Fruit fly (Drosophila melanogaster) whole organism, embryonic: ENCODE data around the gene Caf1-55.

Source experiments
- Bteb2 ChIP-seq: fragments of 200-800 bp; sonication (Bioruptor generic); optimal IDR thresholded peaks from 2 replicates; lab custom pipeline; 2016; ENCODE audit warnings: missing biosample characterization, missing genetic modification characterization
- CG10654 ChIP-seq: fragments of 200-800 bp; sonication (Bioruptor generic); optimal IDR thresholded peaks from 2 replicates; lab custom pipeline; 2016; ENCODE audit warnings: missing biosample characterization, missing genetic modification characterization
- CG10959 ChIP-seq: fragments of 200-800 bp; sonication (Bioruptor generic); IDR thresholded peaks from 2 replicates; pipeline ENCODE4 v1.3.6; 2022; ENCODE audit warnings: missing biosample characterization, missing genetic modification characterization
- CG11560 ChIP-seq: fragments of 200-800 bp; sonication (Bioruptor generic); IDR thresholded peaks from 3 replicates; pipeline ENCODE4 v1.3.6; 2022; ENCODE audit warnings: missing biosample characterization, missing genetic modification characterization
- CG11695 ChIP-seq: fragments of 200-800 bp; sonication (Bioruptor generic); IDR thresholded peaks from 3 replicates; pipeline ENCODE4 v1.3.6; 2022; ENCODE audit warnings: missing biosample characterization, missing genetic modification characterization
- CG11723 ChIP-seq: fragments of 200-800 bp; sonication (Bioruptor generic); optimal IDR thresholded peaks from 2 replicates; lab custom pipeline; 2017; ENCODE audit warnings: missing biosample characterization, mild to moderate bottlenecking, missing genetic modification characterization
- CG1529 ChIP-seq: fragments of 200-800 bp; sonication (Bioruptor generic); optimal IDR thresholded peaks from 3 replicates; lab custom pipeline; 2018; ENCODE audit warnings: missing biosample characterization, missing genetic modification characterization
- CG15479 ChIP-seq: fragments of 200-800 bp; sonication (Bioruptor generic); optimal IDR thresholded peaks from 3 replicates; lab custom pipeline; 2019; ENCODE audit warnings: missing biosample characterization, mild to moderate bottlenecking, missing genetic modification characterization, moderate library complexity
- CG15514 ChIP-seq: fragments of 200-800 bp; sonication (Bioruptor generic); optimal IDR thresholded peaks from 3 replicates; lab custom pipeline; 2017; ENCODE audit warnings: missing biosample characterization, missing genetic modification characterization, mild to moderate bottlenecking, moderate library complexity, missing genetic modification reagents
- CG16813 ChIP-seq: fragments of 200-800 bp; sonication (Bioruptor generic); IDR thresholded peaks from 3 replicates; pipeline ENCODE4 v1.3.6; 2022; ENCODE audit warnings: missing biosample characterization, missing genetic modification characterization; ENCODE audit not compliant: partially characterized antibody
- CG17568 ChIP-seq: fragments of 200-800 bp; sonication (Bioruptor generic); optimal IDR thresholded peaks from 2 replicates; lab custom pipeline; 2018; ENCODE audit warnings: missing biosample characterization, mild to moderate bottlenecking, missing genetic modification characterization, moderate library complexity
- CG2116 ChIP-seq: fragments of 200-800 bp; sonication (Bioruptor generic); optimal IDR thresholded peaks from 3 replicates; lab custom pipeline; 2018; ENCODE audit warnings: missing biosample characterization, mild to moderate bottlenecking, missing genetic modification characterization
- CG2202 ChIP-seq: fragments of 200-800 bp; sonication (Bioruptor generic); optimal IDR thresholded peaks from 2 replicates; lab custom pipeline; 2018; ENCODE audit warnings: missing biosample characterization, mild to moderate bottlenecking, missing genetic modification characterization
- CG30403 ChIP-seq: fragments of 200-800 bp; sonication (Bioruptor generic); optimal IDR thresholded peaks from 3 replicates; lab custom pipeline; 2016; ENCODE audit warnings: missing biosample characterization, missing genetic modification characterization
- CG3163 ChIP-seq: fragments of 200-800 bp; sonication (Bioruptor generic); optimal IDR thresholded peaks from 3 replicates; lab custom pipeline; 2016; ENCODE audit warnings: missing biosample characterization, missing genetic modification characterization
- CG4360 ChIP-seq: fragments of 200-800 bp; sonication (Bioruptor generic); IDR thresholded peaks from 2 replicates; pipeline ENCODE4 v1.3.6; 2022; ENCODE audit warnings: missing biosample characterization, missing genetic modification characterization
- CG5953 ChIP-seq: fragments of 200-800 bp; sonication (Bioruptor generic); IDR thresholded peaks from 2 replicates; pipeline ENCODE4 v1.3.6; 2022; ENCODE audit warnings: missing biosample characterization, missing genetic modification characterization
- CG6175 ChIP-seq: fragments of 200-800 bp; sonication (Bioruptor generic); IDR thresholded peaks from 3 replicates; pipeline ENCODE4 v1.3.6; 2022; ENCODE audit warnings: missing biosample characterization, missing genetic modification characterization
- CG8478 ChIP-seq: fragments of >200 bp; optimal IDR thresholded peaks from 2 replicates; lab custom pipeline; 2018
- CoRest ChIP-seq: fragments of 200-800 bp; sonication (Bioruptor generic); optimal IDR thresholded peaks from 3 replicates; lab custom pipeline; 2018; ENCODE audit warnings: missing biosample characterization, mild to moderate bottlenecking, missing genetic modification characterization, moderate library complexity
- Dbx ChIP-seq: fragments of 200-800 bp; sonication (Bioruptor generic); IDR thresholded peaks from 3 replicates; pipeline ENCODE4 v1.3.6; 2022; ENCODE audit warnings: missing biosample characterization, missing genetic modification characterization
- Drgx ChIP-seq: fragments of 200-800 bp; sonication (Bioruptor generic); IDR thresholded peaks from 2 replicates; pipeline ENCODE4 v1.3.6; 2022; ENCODE audit warnings: missing biosample characterization, missing genetic modification characterization
- HmgD ChIP-seq: fragments of 200-800 bp; sonication (Bioruptor generic); optimal IDR thresholded peaks from 3 replicates; lab custom pipeline; 2016; ENCODE audit warnings: missing biosample characterization, missing genetic modification characterization
- Hr39 ChIP-seq: fragments of >200 bp; optimal IDR thresholded peaks from 2 replicates; lab custom pipeline; 2017
- Hr78 ChIP-seq, 2 experiments: fragments of 200-800 bp in 1 of 2; fragments of >200 bp in 1 of 2; sonication (Bioruptor generic) in 1 of 2; optimal IDR thresholded peaks; 2 replicates each; lab custom pipeline; 2017 to 2019; ENCODE audit warnings: missing biosample characterization in 2 of 2, missing genetic modification characterization in 2 of 2, mild to moderate bottlenecking in 1 of 2, moderate library complexity in 1 of 2
- Lim3 ChIP-seq: fragments of 200-800 bp; sonication (Bioruptor generic); IDR thresholded peaks from 2 replicates; pipeline ENCODE4 v1.3.6; 2022; ENCODE audit warnings: missing biosample characterization, missing genetic modification characterization
- NC2α ChIP-seq: fragments of 200-800 bp; sonication (Bioruptor generic); optimal IDR thresholded peaks from 2 replicates; lab custom pipeline; 2016; ENCODE audit warnings: missing biosample characterization, missing genetic modification characterization
- Oli ChIP-seq: fragments of 200-800 bp; sonication (Bioruptor generic); optimal IDR thresholded peaks from 2 replicates; lab custom pipeline; 2018; ENCODE audit warnings: missing biosample characterization, mild to moderate bottlenecking, missing genetic modification characterization, moderate library complexity
- Ravus ChIP-seq: fragments of 200-800 bp; sonication (Bioruptor generic); IDR thresholded peaks from 2 replicates; pipeline ENCODE4 v1.3.6; 2022; ENCODE audit warnings: missing biosample characterization, missing genetic modification characterization
- Ssrp ChIP-seq: fragments of 200-800 bp; sonication (Bioruptor generic); optimal IDR thresholded peaks from 2 replicates; lab custom pipeline; 2018; ENCODE audit warnings: missing biosample characterization, mild to moderate bottlenecking, missing genetic modification characterization, moderate library complexity
- bsh ChIP-seq, 2 experiments: fragments of 200-800 bp; sonication (Bioruptor generic); optimal IDR thresholded peaks; 2 replicates each; lab custom pipeline; 2017 to 2018; ENCODE audit warnings: mild to moderate bottlenecking in 2 of 2, missing biosample characterization in 2 of 2, missing genetic modification characterization in 2 of 2, moderate library complexity in 1 of 2
- chif ChIP-seq, 2 experiments: fragments of 200-800 bp; sonication (Bioruptor generic); optimal IDR thresholded peaks; 3 replicates each; lab custom pipeline; 2016; ENCODE audit warnings: missing biosample characterization in 2 of 2, missing genetic modification characterization in 2 of 2
- cwo ChIP-seq: fragments of 200-800 bp; sonication (Bioruptor generic); optimal IDR thresholded peaks from 3 replicates; lab custom pipeline; 2017; ENCODE audit warnings: missing biosample characterization, missing genetic modification characterization, mild to moderate bottlenecking, moderate library complexity, missing genetic modification reagents
- emc ChIP-seq: fragments of 200-800 bp; sonication (Bioruptor generic); optimal IDR thresholded peaks from 2 replicates; lab custom pipeline; 2016; ENCODE audit warnings: missing biosample characterization, missing genetic modification characterization
- gsb-n ChIP-seq: fragments of 200-800 bp; sonication (Bioruptor generic); optimal IDR thresholded peaks from 3 replicates; lab custom pipeline; 2018; ENCODE audit warnings: missing biosample characterization, mild to moderate bottlenecking, missing genetic modification characterization
- h ChIP-seq: fragments of >200 bp; optimal IDR thresholded peaks from 2 replicates; lab custom pipeline; 2017
- ken ChIP-seq: fragments of 200-800 bp; sonication (Bioruptor generic); IDR thresholded peaks from 3 replicates; pipeline ENCODE4 v1.3.6; 2022; ENCODE audit warnings: missing biosample characterization, missing genetic modification characterization
- luna ChIP-seq: fragments of 200-800 bp; sonication (Bioruptor generic); optimal IDR thresholded peaks from 2 replicates; lab custom pipeline; 2016; ENCODE audit warnings: missing biosample characterization, missing genetic modification characterization
- org-1 ChIP-seq: fragments of 200-800 bp; sonication (Bioruptor generic); optimal IDR thresholded peaks from 2 replicates; lab custom pipeline; 2017; ENCODE audit warnings: missing biosample characterization, missing genetic modification characterization
- pb ChIP-seq: fragments of 200-800 bp; sonication (Bioruptor generic); optimal IDR thresholded peaks from 3 replicates; lab custom pipeline; 2016; ENCODE audit warnings: missing biosample characterization, missing genetic modification characterization
- sc ChIP-seq, 3 experiments: fragments of >200 bp in 2 of 3; fragments of 200-800 bp in 1 of 3; sonication (Bioruptor generic) in 1 of 3; optimal IDR thresholded peaks; 2 replicates in 2 of 3; 3 replicates in 1 of 3; lab custom pipeline; 2017; ENCODE audit warnings: mild to moderate bottlenecking in 1 of 3, missing biosample characterization in 1 of 3, missing genetic modification characterization in 1 of 3, missing genetic modification reagents in 1 of 3
- tna ChIP-seq: fragments of 200-800 bp; sonication (Bioruptor generic); IDR thresholded peaks from 2 replicates; pipeline ENCODE4 v1.3.6; 2022; ENCODE audit warnings: missing biosample characterization, missing genetic modification characterization; ENCODE audit not compliant: partially characterized antibody
- toy ChIP-seq: fragments of 200-800 bp; sonication (Bioruptor generic); IDR thresholded peaks from 2 replicates; pipeline ENCODE4 v1.3.6; 2022; ENCODE audit warnings: missing biosample characterization, missing genetic modification characterization
- ttk ChIP-seq: fragments of 200-800 bp; sonication (Bioruptor generic); IDR thresholded peaks from 2 replicates; pipeline ENCODE4 v2.1.2; 2022; ENCODE audit warnings: missing biosample characterization, missing genetic modification characterization

Gene Caf1-55

dm6 chr3R:15206273-15206672 lies 19.1 kb upstream of the Caf1-55 start, which contains the start of gene Spn88Ea (continued):
- TF ChIP-seq sc (optimal IDR thresholded peaks at IDR 0.05; lab: Kevin White, UChicago) (no peak), sc (GFP tag; optimal IDR thresholded peaks at IDR 0.05; lab: Kevin White, UChicago) (no peak), CG11723 (no peak), CG15514 (GFP tag; lab: Kevin White, UChicago) (peak; percentile 60), pb (GFP tag; lab: Kevin White, UChicago) (no peak), gsb-n (tag; lab: Kevin White, UChicago) (no peak), luna (GFP tag; lab: Kevin White, UChicago) (no peak), CG4360 (GFP tag; lab: Robert Waterston, UW) (no peak), chif (GFP tag; optimal IDR thresholded peaks at IDR 0.05; lab: Kevin White, UChicago) (no peak), CG3163 (no peak), CG11560 (tag; lab: Robert Waterston, UW) (no peak), CG15479 (GFP tag; lab: Kevin White, UChicago) (no peak), CG6175 (GFP tag; lab: Robert Waterston, UW) (no peak), CG17568 (GFP tag; lab: Kevin White, UChicago) (no peak), bsh (GFP tag; optimal IDR thresholded peaks at IDR 0.05; lab: Kevin White, UChicago) (no peak), HmgD (GFP tag; lab: Kevin White, UChicago) (no peak), Drgx (GFP tag; lab: Robert Waterston, UW) (no peak), emc (GFP tag; lab: Kevin White, UChicago) (no peak), CG8478 (lab: Kevin White, UChicago) (no peak), Lim3 (no peak), CoRest (tag; lab: Kevin White, UChicago) (no peak), CG10959 (GFP tag; lab: Robert Waterston, UW) (no peak), Hr39 (lab: Kevin White, UChicago) (no peak), CG10654 (GFP tag; lab: Kevin White, UChicago) (no peak), ken (GFP tag; lab: Robert Waterston, UW) (no peak), org-1 (GFP tag; lab: Kevin White, UChicago) (no peak), Ravus (GFP tag; lab: Robert Waterston, UW) (no peak), Oli (tag; lab: Kevin White, UChicago) (no peak), tna (GFP tag; lab: Robert Waterston, UW) (peak; percentile 23; the same call in 1 of the 2 replicates), Hr78 (GFP tag; optimal IDR thresholded peaks at IDR 0.05; lab: Kevin White, UChicago) (no peak), Ssrp (no peak), CG5953 (GFP tag; lab: Robert Waterston, UW) (no peak), CG11695 (GFP tag; lab: Robert Waterston, UW) (no peak), Dbx (GFP tag; lab: Robert Waterston, UW) (no peak), CG1529 (GFP tag; lab: Kevin White, UChicago) (no peak), CG30403 (GFP tag; lab: Kevin White, UChicago) (no peak), ttk (no peak), CG2116 (GFP tag; lab: Kevin White, UChicago) (no peak), h (no peak), CG16813 (GFP tag; lab: Robert Waterston, UW) (no peak), NC2α (GFP tag; lab: Kevin White, UChicago) (no peak), CG2202 (tag; lab: Kevin White, UChicago) (no peak), Bteb2 (GFP tag; lab: Kevin White, UChicago) (no peak), toy (no peak), cwo (GFP tag; lab: Kevin White, UChicago) (no peak)
